Worm (Caenorhabditis elegans) whole organism, young adult: Measurements from ENCODE around the gene mmcm-1.

Experiments
- B0019.2 ChIP-seq: fragments of 200-800 bp; sonication (Bioruptor generic); conservative IDR thresholded peaks from 2 replicates; pipeline ENCODE4 v1.3.6; 2022; ENCODE audit warnings: missing genetic modification reagents, missing genetic modification characterization, missing compliant biosample characterization
- B0261.1 ChIP-seq: sonication (generic microtip); optimal IDR thresholded peaks from 2 replicates; lab custom pipeline; 2016; ENCODE audit warnings: mild to moderate bottlenecking, missing genetic modification characterization, moderate library complexity, missing compliant biosample characterization
- B0336.3 ChIP-seq: fragments of 200-800 bp; sonication (Bioruptor generic); IDR thresholded peaks from 2 replicates; pipeline ENCODE4 v1.3.6; 2022; ENCODE audit warnings: missing genetic modification characterization, missing compliant biosample characterization
- F10E7.11 ChIP-seq: sonication (generic microtip); optimal IDR thresholded peaks from 2 replicates; lab custom pipeline; 2017; ENCODE audit warnings: mild to moderate bottlenecking, missing genetic modification characterization, moderate library complexity, missing compliant biosample characterization
- F33H1.4 ChIP-seq: fragments of 200-800 bp; sonication (Bioruptor generic); IDR thresholded peaks from 2 replicates; pipeline ENCODE4 v1.3.6; 2022; ENCODE audit warnings: missing genetic modification reagents, missing genetic modification characterization, missing compliant biosample characterization
- F49E8.2 ChIP-seq: sonication (generic microtip); optimal IDR thresholded peaks from 3 replicates; lab custom pipeline; 2017; ENCODE audit warnings: missing genetic modification characterization, mild to moderate bottlenecking, missing compliant biosample characterization, antibody characterized with exemption, moderate library complexity; ENCODE audit not compliant: insufficient read depth
- F57A8.1 ChIP-seq: fragments of 200-800 bp; sonication (Bioruptor generic); optimal IDR thresholded peaks from 2 replicates; lab custom pipeline; 2018; ENCODE audit warnings: mild to moderate bottlenecking, missing genetic modification characterization, moderate library complexity, missing compliant biosample characterization
- F57C9.4 ChIP-seq: sonication (generic microtip); optimal IDR thresholded peaks from 2 replicates; lab custom pipeline; 2017; ENCODE audit warnings: mild to moderate bottlenecking, missing genetic modification characterization, missing compliant biosample characterization
- K12H6.12 ChIP-seq: fragments of 200-800 bp; sonication (Bioruptor generic); optimal IDR thresholded peaks from 2 replicates; lab custom pipeline; 2018; ENCODE audit warnings: mild to moderate bottlenecking, missing genetic modification characterization, missing compliant biosample characterization
- Y56A3A.18 ChIP-seq: fragments of 200-800 bp; sonication (Bioruptor generic); IDR thresholded peaks from 2 replicates; pipeline ENCODE4 v1.3.6; 2022; ENCODE audit warnings: missing genetic modification reagents, missing genetic modification characterization, missing compliant biosample characterization
- Y67H2A.10 ChIP-seq: fragments of 200-800 bp; sonication (Bioruptor generic); conservative IDR thresholded peaks from 2 replicates; pipeline ENCODE4 v1.3.6; 2022; ENCODE audit warnings: missing genetic modification reagents, missing genetic modification characterization, missing compliant biosample characterization
- Y79H2A.3 ChIP-seq: fragments of 200-800 bp; sonication (Bioruptor generic); conservative IDR thresholded peaks from 2 replicates; pipeline ENCODE4 v1.3.6; 2022; ENCODE audit warnings: missing genetic modification reagents, missing genetic modification characterization, missing compliant biosample characterization
- attf-3 ChIP-seq: fragments of 200-800 bp; sonication (Bioruptor generic); conservative IDR thresholded peaks from 2 replicates; pipeline ENCODE4 v1.3.6; 2022; ENCODE audit warnings: missing genetic modification reagents, missing genetic modification characterization, missing compliant biosample characterization
- bed-2 ChIP-seq: fragments of 200-800 bp; sonication (Bioruptor generic); IDR thresholded peaks from 2 replicates; pipeline ENCODE4 v1.3.6; 2022; ENCODE audit warnings: missing genetic modification reagents, missing genetic modification characterization, missing compliant biosample characterization
- ceh-91 ChIP-seq: fragments of 200-800 bp; sonication (Bioruptor generic); IDR thresholded peaks from 2 replicates; pipeline ENCODE4 v1.3.6; 2022; ENCODE audit warnings: missing genetic modification reagents, missing genetic modification characterization, missing compliant biosample characterization
- dox-1 ChIP-seq: fragments of 200-800 bp; sonication (Bioruptor generic); IDR thresholded peaks from 2 replicates; pipeline ENCODE4 v1.3.6; 2022; ENCODE audit warnings: missing genetic modification reagents, missing genetic modification characterization, missing compliant biosample characterization
- dpff-1 ChIP-seq: sonication (generic microtip); optimal IDR thresholded peaks from 2 replicates; lab custom pipeline; 2017; ENCODE audit warnings: mild to moderate bottlenecking, missing genetic modification characterization, missing compliant biosample characterization
- efl-1 ChIP-seq: fragments of 150-350 bp; optimal IDR thresholded peaks from 2 replicates; lab custom pipeline; 2014; ENCODE audit warnings: missing biosample characterization, missing genetic modification reagents, missing genetic modification characterization
- egl-44 ChIP-seq: fragments of 200-800 bp; sonication (Bioruptor generic); IDR thresholded peaks from 2 replicates; pipeline ENCODE4 v1.3.6; 2022; ENCODE audit warnings: missing genetic modification reagents, missing genetic modification characterization, missing compliant biosample characterization
- egrh-3 ChIP-seq: fragments of 200-800 bp; sonication (Bioruptor generic); IDR thresholded peaks from 2 replicates; pipeline ENCODE4 v1.3.6; 2022; ENCODE audit warnings: missing genetic modification reagents, missing genetic modification characterization, missing compliant biosample characterization
- ekl-4 ChIP-seq: fragments of 200-800 bp; sonication (Bioruptor generic); IDR thresholded peaks from 2 replicates; pipeline ENCODE4 v1.3.6; 2022; ENCODE audit warnings: missing genetic modification reagents, missing genetic modification characterization, missing compliant biosample characterization
- gei-17 ChIP-seq: fragments of 200-800 bp; sonication (Bioruptor generic); optimal IDR thresholded peaks from 2 replicates; lab custom pipeline; 2018; ENCODE audit warnings: mild to moderate bottlenecking, missing genetic modification characterization, missing compliant biosample characterization
- hlh-26 ChIP-seq: fragments of 200-800 bp; sonication (Bioruptor generic); conservative IDR thresholded peaks from 2 replicates; pipeline ENCODE4 v1.3.6; 2022; ENCODE audit warnings: missing genetic modification reagents, missing genetic modification characterization, missing compliant biosample characterization
- hrde-1 ChIP-seq: sonication (generic microtip); optimal IDR thresholded peaks from 2 replicates; lab custom pipeline; 2016; ENCODE audit warnings: missing genetic modification characterization, mild to moderate bottlenecking, missing compliant biosample characterization, moderate library complexity, missing genotype, missing genetic modification reagents, borderline replicate concordance
- hsf-1 ChIP-seq: fragments of 200-800 bp; sonication (Bioruptor generic); IDR thresholded peaks from 2 replicates; pipeline ENCODE4 v1.3.6; 2022; ENCODE audit warnings: missing genetic modification reagents, missing genetic modification characterization, missing compliant biosample characterization
- let-607 ChIP-seq, 2 experiments: fragments of 200-800 bp in 1 of 2; sonication (Bioruptor generic) in 1 of 2; sonication (generic microtip) in 1 of 2; optimal IDR thresholded peaks; 2 replicates each; lab custom pipeline; 2016 to 2018; ENCODE audit warnings: mild to moderate bottlenecking in 2 of 2, missing compliant biosample characterization in 2 of 2, missing genetic modification characterization in 2 of 2, moderate library complexity in 2 of 2, missing genotype in 1 of 2
- lin-26 ChIP-seq: fragments of 200-800 bp; sonication (Bioruptor generic); IDR thresholded peaks from 2 replicates; pipeline ENCODE4 v1.3.6; 2022; ENCODE audit warnings: missing genetic modification reagents, missing genetic modification characterization, missing compliant biosample characterization
- madf-6 ChIP-seq: fragments of 200-800 bp; sonication (Bioruptor generic); IDR thresholded peaks from 2 replicates; pipeline ENCODE4 v1.3.6; 2022; ENCODE audit warnings: missing genetic modification reagents, missing genetic modification characterization, missing compliant biosample characterization
- mel-28 ChIP-seq: sonication (generic microtip); optimal IDR thresholded peaks from 2 replicates; lab custom pipeline; 2016; ENCODE audit warnings: borderline replicate concordance, mild to moderate bottlenecking, missing genetic modification characterization, missing compliant biosample characterization
- mes-4 ChIP-seq: sonication (generic microtip); optimal IDR thresholded peaks from 2 replicates; lab custom pipeline; 2016; ENCODE audit warnings: missing genotype, missing genetic modification characterization, missing compliant biosample characterization
- nfyb-1 ChIP-seq: fragments of 200-800 bp; sonication (Bioruptor generic); IDR thresholded peaks from 2 replicates; pipeline ENCODE4 v1.3.6; 2022; ENCODE audit warnings: missing genetic modification reagents, missing genetic modification characterization, missing compliant biosample characterization
- nhr-27 ChIP-seq: fragments of 200-800 bp; sonication (Bioruptor generic); optimal IDR thresholded peaks from 2 replicates; lab custom pipeline; 2018; ENCODE audit warnings: mild to moderate bottlenecking, missing genetic modification characterization, moderate library complexity, missing compliant biosample characterization
- nhr-90 ChIP-seq: sonication (generic microtip); optimal IDR thresholded peaks from 2 replicates; lab custom pipeline; 2016; ENCODE audit warnings: missing genotype, mild to moderate bottlenecking, missing genetic modification characterization, missing compliant biosample characterization
- pha-4 ChIP-seq: fragments of 150-350 bp; sonication (generic microtip); optimal IDR thresholded peaks from 2 replicates; lab custom pipeline; 2014; ENCODE audit warnings: missing biosample characterization, missing genetic modification reagents, missing genetic modification characterization
- rcor-1 ChIP-seq: fragments of 200-800 bp; sonication (Bioruptor generic); IDR thresholded peaks from 2 replicates; pipeline ENCODE4 v1.3.6; 2022; ENCODE audit warnings: missing genetic modification reagents, missing genetic modification characterization, missing compliant biosample characterization
- rec-8 ChIP-seq, 2 experiments: sonication (generic microtip); optimal IDR thresholded peaks; 2 replicates each; lab custom pipeline; 2016; ENCODE audit warnings: mild to moderate bottlenecking in 2 of 2, missing genetic modification characterization in 2 of 2, missing genetic modification reagents in 2 of 2, missing genotype in 2 of 2, missing biosample characterization in 1 of 2, missing compliant biosample characterization in 1 of 2, moderate library complexity in 1 of 2
- sdz-38 ChIP-seq: sonication (generic microtip); optimal IDR thresholded peaks from 2 replicates; lab custom pipeline; 2016; ENCODE audit warnings: missing genotype, missing genetic modification characterization, missing compliant biosample characterization
- sptf-2 ChIP-seq: fragments of 200-800 bp; sonication (Bioruptor generic); optimal IDR thresholded peaks from 2 replicates; lab custom pipeline; 2018; ENCODE audit warnings: mild to moderate bottlenecking, missing genetic modification characterization, missing compliant biosample characterization
- tlf-1 ChIP-seq: fragments of 200-800 bp; sonication (Bioruptor generic); optimal IDR thresholded peaks from 2 replicates; lab custom pipeline; 2018; ENCODE audit warnings: mild to moderate bottlenecking, missing genetic modification characterization, missing compliant biosample characterization
- unc-62 ChIP-seq: fragments of 150-350 bp; optimal IDR thresholded peaks from 2 replicates; lab custom pipeline; 2014; ENCODE audit warnings: missing biosample characterization, missing genetic modification reagents, missing genetic modification characterization
- xnd-1 ChIP-seq: sonication (generic microtip); optimal IDR thresholded peaks from 2 replicates; lab custom pipeline; 2016; ENCODE audit warnings: missing genotype, missing genetic modification reagents, missing genetic modification characterization, missing compliant biosample characterization
- zim-3 ChIP-seq: sonication (generic microtip); optimal IDR thresholded peaks from 2 replicates; lab custom pipeline; 2017; ENCODE audit warnings: mild to moderate bottlenecking, missing genetic modification characterization, moderate library complexity, missing compliant biosample characterization
- ztf-18 ChIP-seq: sonication (generic microtip); optimal IDR thresholded peaks from 2 replicates; lab custom pipeline; 2016; ENCODE audit warnings: missing genotype, mild to moderate bottlenecking, missing genetic modification characterization, missing compliant biosample characterization
- ztf-22 ChIP-seq: fragments of 200-800 bp; sonication (Bioruptor generic); optimal IDR thresholded peaks from 2 replicates; lab custom pipeline; 2018; ENCODE audit warnings: mild to moderate bottlenecking, missing genetic modification characterization, moderate library complexity, missing compliant biosample characterization
- ztf-3 ChIP-seq: fragments of 200-800 bp; sonication (Bioruptor generic); optimal IDR thresholded peaks from 2 replicates; lab custom pipeline; 2018; ENCODE audit warnings: mild to moderate bottlenecking, missing genetic modification characterization, missing compliant biosample characterization

The mmcm-1 gene

DNA sequence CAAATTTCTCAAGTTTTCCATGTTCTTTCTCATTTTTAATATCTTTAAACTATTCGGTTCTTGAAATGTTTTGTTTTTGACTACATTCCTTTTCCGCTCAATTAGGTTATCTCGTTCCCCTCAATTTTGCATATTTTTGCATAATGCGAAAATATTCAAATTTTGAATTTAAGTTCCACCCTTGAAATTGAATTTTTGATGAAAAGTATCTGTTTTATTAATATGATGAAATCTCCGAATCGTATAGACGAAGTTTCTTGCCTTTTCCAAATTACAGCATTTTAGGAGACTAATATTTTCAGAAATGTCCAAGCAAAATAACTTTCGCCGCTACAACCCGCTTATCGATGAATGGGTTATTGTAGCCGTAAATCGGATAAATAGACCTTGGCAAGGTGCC lies 11.1 kb upstream of the mmcm-1 start, which contains the start of gene ZK1058.3:
ZK1058.3 (plus strand) TSS at position 301 of the 400 bp plus-strand sequence.
- 0 out of 2 replicates have a peak, but pooled peaks have one; percentile 20 for TF ChIP-seq B0336.3 (GFP tag; lab: Robert Waterston, UW)
- TF ChIP-seq madf-6 (GFP tag; lab: Robert Waterston, UW): 0 out of 2 replicates have a peak, but pooled peaks have one; percentile 42
- no peak for TF ChIP-seq ekl-4 (GFP tag; lab: Robert Waterston, UW)
- TF ChIP-seq hlh-26 (GFP tag; lab: Robert Waterston, UW): no peak
- peak; percentile 1 for TF ChIP-seq tlf-1
- TF ChIP-seq B0019.2 (GFP tag; lab: Robert Waterston, UW): 0 out of 2 replicates have a peak, but pooled peaks have one; percentile 33
- TF ChIP-seq Y67H2A.10 (GFP tag; lab: Robert Waterston, UW): no peak
- TF ChIP-seq rcor-1 (GFP tag; lab: Robert Waterston, UW): 0 out of 2 replicates have a peak, but pooled peaks have one; percentile 11
- TF ChIP-seq hsf-1 (GFP tag; lab: Robert Waterston, UW): peak; percentile 55; the same call in 1 of the 2 replicates

DNA sequence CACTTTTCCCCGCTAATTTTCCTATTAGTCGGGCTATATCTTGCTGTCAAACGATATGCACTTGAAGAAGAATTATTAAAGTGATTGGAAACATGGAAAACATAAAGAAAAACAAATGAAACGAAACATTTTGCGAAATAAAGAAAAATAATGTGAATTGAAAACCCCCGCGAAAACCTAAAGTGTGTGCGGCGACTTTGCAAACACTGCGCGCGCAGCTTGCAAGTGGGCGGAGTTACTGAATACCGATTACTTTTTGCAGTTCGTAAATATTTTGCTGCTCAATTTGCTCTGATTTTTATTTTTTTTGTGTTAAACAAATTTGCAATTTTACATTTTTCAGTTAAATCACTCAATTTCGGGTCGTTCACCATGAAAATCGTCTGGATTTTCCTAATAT lies 9.1 kb upstream of the mmcm-1 start, which contains the start of gene ccdc-47:
ccdc-47 (plus strand) TSS at position 344 of the 400 bp plus-strand sequence.
- TF ChIP-seq madf-6 (GFP tag; lab: Robert Waterston, UW) (peak; percentile 76), hrde-1 (tag; lab: Kevin White, UChicago) (no peak), sptf-2 (GFP tag; lab: Kevin White, UChicago) (no peak), lin-26 (no peak), F49E8.2 (peak; percentile 1), unc-62 (GFP tag; lab: Kevin White, UChicago) (no peak), ztf-3 (GFP tag; lab: Kevin White, UChicago) (no peak), pha-4 (tag; lab: Kevin White, UChicago) (no peak), Y67H2A.10 (GFP tag; lab: Robert Waterston, UW) (no peak), xnd-1 (tag; lab: Kevin White, UChicago) (no peak), B0019.2 (GFP tag; lab: Robert Waterston, UW) (no peak), B0336.3 (GFP tag; lab: Robert Waterston, UW) (0 out of 2 replicates have a peak, but pooled peaks have one; percentile 10), nfyb-1 (0 out of 2 replicates have a peak, but pooled peaks have one; percentile 20), K12H6.12 (tag; lab: Kevin White, UChicago) (no peak), egl-44 (no peak), nhr-90 (tag; lab: Kevin White, UChicago) (no peak), dox-1 (GFP tag; lab: Robert Waterston, UW) (peak; percentile 73), gei-17 (GFP tag; lab: Kevin White, UChicago) (no peak), B0261.1 (tag; lab: Kevin White, UChicago) (no peak), hsf-1 (GFP tag; lab: Robert Waterston, UW) (no peak), Y79H2A.3 (no peak), mes-4 (tag; lab: Kevin White, UChicago) (no peak), ztf-22 (no peak), Y56A3A.18 (GFP tag; lab: Robert Waterston, UW) (no peak), attf-3 (GFP tag; lab: Robert Waterston, UW) (no peak), F10E7.11 (no peak), F33H1.4 (GFP tag; lab: Robert Waterston, UW) (peak; percentile 44), egrh-3 (GFP tag; lab: Robert Waterston, UW) (no peak), F57C9.4 (tag; lab: Kevin White, UChicago) (no peak), dpff-1 (tag; lab: Kevin White, UChicago) (no peak), ztf-18 (tag; lab: Kevin White, UChicago) (peak; percentile 2), sdz-38 (tag; lab: Kevin White, UChicago) (no peak), rec-8 (tag; optimal IDR thresholded peaks at IDR 0.05; lab: Kevin White, UChicago) (no peak), efl-1 (GFP tag; lab: Kevin White, UChicago) (peak; percentile 75), ceh-91 (GFP tag; lab: Robert Waterston, UW) (no peak), zim-3 (tag; lab: Kevin White, UChicago) (no peak), mel-28 (no peak), bed-2 (GFP tag; lab: Robert Waterston, UW) (no peak), F57A8.1 (GFP tag; lab: Kevin White, UChicago) (no peak), nhr-27 (tag; lab: Kevin White, UChicago) (no peak), let-607 (tag; optimal IDR thresholded peaks at IDR 0.05; lab: Kevin White, UChicago) (no peak)
